Fruit fly (Drosophila melanogaster) whole organism, embryonic: ENCODE results near the gene Mics1.
A peak's percentile ranks its signal among the peaks of the same experiment; 100 is the strongest.

ENCODE experiments used
- Antp ChIP-seq: fragments of 200-800 bp; sonication (Bioruptor generic); optimal IDR thresholded peaks from 3 replicates; lab custom pipeline; 2016; ENCODE audit warnings: missing biosample characterization, missing genetic modification characterization
- Bgb ChIP-seq: fragments of 200-800 bp; sonication (Bioruptor generic); IDR thresholded peaks from 2 replicates; pipeline ENCODE4 v1.3.6; 2022; ENCODE audit warnings: missing biosample characterization, missing genetic modification characterization; ENCODE audit not compliant: partially characterized antibody
- CG10366 ChIP-seq: fragments of 200-800 bp; sonication (Bioruptor generic); IDR thresholded peaks from 2 replicates; pipeline ENCODE4 v1.3.6; 2022; ENCODE audit warnings: missing biosample characterization, missing genetic modification characterization
- CG10462 ChIP-seq: fragments of 200-800 bp; sonication (Bioruptor generic); optimal IDR thresholded peaks from 2 replicates; lab custom pipeline; 2016; ENCODE audit warnings: missing biosample characterization, missing genetic modification characterization
- CG11398 ChIP-seq: fragments of 200-800 bp; sonication (Bioruptor generic); optimal IDR thresholded peaks from 2 replicates; lab custom pipeline; 2016; ENCODE audit warnings: missing biosample characterization, missing genetic modification characterization
- CG11696 ChIP-seq: fragments of 200-800 bp; sonication (Bioruptor generic); IDR thresholded peaks from 2 replicates; pipeline ENCODE4 v1.3.6; 2022; ENCODE audit warnings: missing biosample characterization, missing genetic modification characterization
- CG12236 ChIP-seq: fragments of 200-800 bp; sonication (Bioruptor generic); optimal IDR thresholded peaks from 2 replicates; lab custom pipeline; 2016; ENCODE audit warnings: missing biosample characterization, missing genetic modification characterization
- CG12299 ChIP-seq: fragments of 200-800 bp; sonication (Bioruptor generic); optimal IDR thresholded peaks from 2 replicates; lab custom pipeline; 2018; ENCODE audit warnings: missing biosample characterization, mild to moderate bottlenecking, missing genetic modification characterization
- CG12659 ChIP-seq: fragments of 200-800 bp; sonication (Bioruptor generic); optimal IDR thresholded peaks from 3 replicates; lab custom pipeline; 2017; ENCODE audit warnings: mild to moderate bottlenecking, missing biosample characterization, missing genetic modification reagents, missing genetic modification characterization
- CG13424 ChIP-seq: fragments of 200-800 bp; sonication (Bioruptor generic); optimal IDR thresholded peaks from 2 replicates; lab custom pipeline; 2019; ENCODE audit warnings: missing biosample characterization, mild to moderate bottlenecking, missing genetic modification characterization, moderate library complexity
- CG13775 ChIP-seq: fragments of 200-800 bp; sonication (Bioruptor generic); optimal IDR thresholded peaks from 3 replicates; lab custom pipeline; 2017; ENCODE audit warnings: missing biosample characterization, mild to moderate bottlenecking, missing genetic modification characterization
- CG14860 ChIP-seq: fragments of 200-800 bp; sonication (Bioruptor generic); IDR thresholded peaks from 3 replicates; pipeline ENCODE4 v1.3.6; 2022; ENCODE audit warnings: missing biosample characterization, missing genetic modification characterization; ENCODE audit not compliant: partially characterized antibody
- CG15269 ChIP-seq: fragments of 200-800 bp; sonication (Bioruptor generic); optimal IDR thresholded peaks from 2 replicates; lab custom pipeline; 2018; ENCODE audit warnings: missing biosample characterization, mild to moderate bottlenecking, missing genetic modification characterization, moderate library complexity
- CG15479 ChIP-seq: fragments of 200-800 bp; sonication (Bioruptor generic); optimal IDR thresholded peaks from 3 replicates; lab custom pipeline; 2019; ENCODE audit warnings: missing biosample characterization, mild to moderate bottlenecking, missing genetic modification characterization, moderate library complexity
- CG15696 ChIP-seq: fragments of 200-800 bp; sonication (Bioruptor generic); optimal IDR thresholded peaks from 2 replicates; lab custom pipeline; 2019; ENCODE audit warnings: missing biosample characterization, mild to moderate bottlenecking, missing genetic modification characterization, moderate library complexity
- CG17359 ChIP-seq: fragments of 200-800 bp; sonication (Bioruptor generic); optimal IDR thresholded peaks from 3 replicates; lab custom pipeline; 2018; ENCODE audit warnings: missing biosample characterization, mild to moderate bottlenecking, missing genetic modification characterization, moderate library complexity
- CG18476 ChIP-seq: fragments of 200-800 bp; sonication (Bioruptor generic); optimal IDR thresholded peaks from 2 replicates; lab custom pipeline; 2016; ENCODE audit warnings: missing biosample characterization, mild to moderate bottlenecking, missing genetic modification characterization
- CG2116 ChIP-seq: fragments of 200-800 bp; sonication (Bioruptor generic); optimal IDR thresholded peaks from 3 replicates; lab custom pipeline; 2018; ENCODE audit warnings: missing biosample characterization, mild to moderate bottlenecking, missing genetic modification characterization
- CG3163 ChIP-seq: fragments of 200-800 bp; sonication (Bioruptor generic); optimal IDR thresholded peaks from 3 replicates; lab custom pipeline; 2016; ENCODE audit warnings: missing biosample characterization, missing genetic modification characterization
- CG4328 ChIP-seq: fragments of 200-800 bp; sonication (Bioruptor generic); optimal IDR thresholded peaks from 3 replicates; lab custom pipeline; 2017; ENCODE audit warnings: missing biosample characterization, missing genetic modification reagents, missing genetic modification characterization
- CG4360 ChIP-seq: fragments of 200-800 bp; sonication (Bioruptor generic); IDR thresholded peaks from 2 replicates; pipeline ENCODE4 v1.3.6; 2022; ENCODE audit warnings: missing biosample characterization, missing genetic modification characterization
- CG5245 ChIP-seq: fragments of 200-800 bp; sonication (Bioruptor generic); optimal IDR thresholded peaks from 3 replicates; lab custom pipeline; 2016; ENCODE audit warnings: missing biosample characterization, missing genetic modification characterization
- CG6175 ChIP-seq: fragments of 200-800 bp; sonication (Bioruptor generic); IDR thresholded peaks from 3 replicates; pipeline ENCODE4 v1.3.6; 2022; ENCODE audit warnings: missing biosample characterization, missing genetic modification characterization
- CG6689 ChIP-seq: fragments of 200-800 bp; sonication (Bioruptor generic); IDR thresholded peaks from 2 replicates; pipeline ENCODE4 v1.3.6; 2022; ENCODE audit warnings: missing biosample characterization, missing genetic modification characterization
- CG9727 ChIP-seq: fragments of 200-800 bp; sonication (Bioruptor generic); optimal IDR thresholded peaks from 3 replicates; lab custom pipeline; 2017; ENCODE audit warnings: missing biosample characterization, mild to moderate bottlenecking, missing genetic modification characterization
- CG9797 ChIP-seq: fragments of 200-800 bp; sonication (Bioruptor generic); optimal IDR thresholded peaks from 3 replicates; lab custom pipeline; 2018; ENCODE audit warnings: missing biosample characterization, mild to moderate bottlenecking, missing genetic modification characterization
- CG9932 ChIP-seq: fragments of 200-800 bp; sonication (Bioruptor generic); IDR thresholded peaks from 2 replicates; pipeline ENCODE4 v1.3.6; 2022; ENCODE audit warnings: missing biosample characterization, missing genetic modification characterization
- CHES-1-like ChIP-seq: fragments of 200-800 bp; sonication (Bioruptor generic); optimal IDR thresholded peaks from 2 replicates; lab custom pipeline; 2016; ENCODE audit warnings: missing biosample characterization, missing genetic modification characterization
- Dad ChIP-seq: fragments of 200-800 bp; sonication (Bioruptor generic); optimal IDR thresholded peaks from 3 replicates; lab custom pipeline; 2016; ENCODE audit warnings: missing biosample characterization, missing genetic modification characterization
- Dip2 ChIP-seq: fragments of 200-800 bp; sonication (Bioruptor generic); IDR thresholded peaks from 2 replicates; pipeline ENCODE4 v1.3.6; 2022; ENCODE audit warnings: missing biosample characterization, missing genetic modification characterization
- GATAe ChIP-seq: fragments of 200-800 bp; sonication (Bioruptor generic); conservative IDR thresholded peaks from 2 replicates; pipeline ENCODE4 v1.3.6; 2022; ENCODE audit warnings: missing biosample characterization, missing genetic modification characterization
- Mes4 ChIP-seq: fragments of 200-800 bp; sonication (Bioruptor generic); optimal IDR thresholded peaks from 2 replicates; lab custom pipeline; 2016; ENCODE audit warnings: missing biosample characterization, missing genetic modification characterization
- Nf-YB ChIP-seq: fragments of 200-800 bp; sonication (Bioruptor generic); optimal IDR thresholded peaks from 3 replicates; lab custom pipeline; 2019; ENCODE audit warnings: missing biosample characterization, mild to moderate bottlenecking, missing genetic modification characterization, moderate library complexity
- Poxn ChIP-seq: fragments of 200-800 bp; sonication (Bioruptor generic); IDR thresholded peaks from 2 replicates; pipeline ENCODE4 v1.3.6; 2022; ENCODE audit warnings: missing biosample characterization, missing genetic modification characterization
- Rx ChIP-seq: fragments of 200-800 bp; sonication (Bioruptor generic); IDR thresholded peaks from 2 replicates; pipeline ENCODE4 v1.3.6; 2022; ENCODE audit warnings: missing biosample characterization, missing genetic modification characterization
- Xrp1 ChIP-seq: fragments of 200-800 bp; sonication (Bioruptor generic); IDR thresholded peaks from 2 replicates; pipeline ENCODE4 v1.3.6; 2022; ENCODE audit warnings: missing biosample characterization, missing genetic modification characterization
- aop ChIP-seq: fragments of 200-800 bp; sonication (Bioruptor generic); IDR thresholded peaks from 2 replicates; pipeline ENCODE4 v1.3.6; 2022; ENCODE audit warnings: missing biosample characterization, missing genetic modification characterization
- ato ChIP-seq: fragments of 200-800 bp; sonication (Bioruptor generic); IDR thresholded peaks from 2 replicates; pipeline ENCODE4 v1.3.6; 2022; ENCODE audit warnings: missing biosample characterization, missing genetic modification characterization; ENCODE audit not compliant: partially characterized antibody
- danr ChIP-seq: fragments of 200-800 bp; sonication (Bioruptor generic); IDR thresholded peaks from 2 replicates; pipeline ENCODE4 v1.3.6; 2022; ENCODE audit warnings: missing biosample characterization, missing genetic modification characterization
- dmrt11E ChIP-seq: fragments of 200-800 bp; sonication (Bioruptor generic); optimal IDR thresholded peaks from 3 replicates; lab custom pipeline; 2018; ENCODE audit warnings: missing biosample characterization, mild to moderate bottlenecking, missing genetic modification characterization, moderate library complexity
- exex ChIP-seq: fragments of 200-800 bp; sonication (Bioruptor generic); optimal IDR thresholded peaks from 4 replicates; lab custom pipeline; 2018; ENCODE audit warnings: missing biosample characterization, mild to moderate bottlenecking, missing genetic modification characterization, moderate library complexity
- fd102C ChIP-seq: fragments of 200-800 bp; sonication (Bioruptor generic); optimal IDR thresholded peaks from 2 replicates; lab custom pipeline; 2018; ENCODE audit warnings: missing biosample characterization, mild to moderate bottlenecking, missing genetic modification characterization, moderate library complexity
- gce ChIP-seq: fragments of 200-800 bp; sonication (Bioruptor generic); IDR thresholded peaks from 3 replicates; pipeline ENCODE4 v1.3.6; 2022; ENCODE audit warnings: missing biosample characterization, missing genetic modification characterization
- gfzf ChIP-seq: fragments of 200-800 bp; sonication (Bioruptor generic); optimal IDR thresholded peaks from 2 replicates; lab custom pipeline; 2016; ENCODE audit warnings: missing biosample characterization, mild to moderate bottlenecking, missing genetic modification characterization, moderate library complexity
- ken ChIP-seq: fragments of 200-800 bp; sonication (Bioruptor generic); IDR thresholded peaks from 3 replicates; pipeline ENCODE4 v1.3.6; 2022; ENCODE audit warnings: missing biosample characterization, missing genetic modification characterization
- mirr ChIP-seq: fragments of 200-800 bp; sonication (Bioruptor generic); optimal IDR thresholded peaks from 3 replicates; lab custom pipeline; 2018; ENCODE audit warnings: missing biosample characterization, mild to moderate bottlenecking, missing genetic modification characterization
- pb ChIP-seq: fragments of 200-800 bp; sonication (Bioruptor generic); optimal IDR thresholded peaks from 3 replicates; lab custom pipeline; 2016; ENCODE audit warnings: missing biosample characterization, missing genetic modification characterization
- scrt ChIP-seq: fragments of 200-800 bp; sonication (Bioruptor generic); optimal IDR thresholded peaks from 2 replicates; lab custom pipeline; 2018; ENCODE audit warnings: missing biosample characterization, mild to moderate bottlenecking, missing genetic modification characterization, moderate library complexity
- sisA ChIP-seq: fragments of 200-800 bp; sonication (Bioruptor generic); IDR thresholded peaks from 2 replicates; pipeline ENCODE4 v1.3.6; 2022; ENCODE audit warnings: missing biosample characterization, missing genetic modification characterization
- tna ChIP-seq: fragments of 200-800 bp; sonication (Bioruptor generic); IDR thresholded peaks from 2 replicates; pipeline ENCODE4 v1.3.6; 2022; ENCODE audit warnings: missing biosample characterization, missing genetic modification characterization; ENCODE audit not compliant: partially characterized antibody

The Mics1 gene

dm6 chr3R:7474616-7475120 is 27.5 kb downstream of the Mics1 start (continued):
- TF ChIP-seq CG12299 (tag; lab: Kevin White, UChicago) (peak; percentile 68), Poxn (GFP tag; lab: Robert Waterston, UW) (no peak), CG17359 (tag; lab: Kevin White, UChicago) (peak; percentile 42), CG15696 (tag; lab: Kevin White, UChicago) (peak; percentile 49), Dad (GFP tag; lab: Kevin White, UChicago) (peak; percentile 78), CG14860 (GFP tag; lab: Robert Waterston, UW) (peak; percentile 98), mirr (GFP tag; lab: Kevin White, UChicago) (peak; percentile 99), sisA (GFP tag; lab: Robert Waterston, UW) (no peak; the same call in 1 of the 2 replicates), CG10366 (GFP tag; lab: Robert Waterston, UW) (peak; percentile 51), pb (GFP tag; lab: Kevin White, UChicago) (peak; percentile 68), CG18476 (GFP tag; lab: Kevin White, UChicago) (peak; percentile 35), CG6175 (GFP tag; lab: Robert Waterston, UW) (peak; percentile 78), CG11398 (GFP tag; lab: Kevin White, UChicago) (peak; percentile 67), ken (GFP tag; lab: Robert Waterston, UW) (0 out of 3 replicates have a peak, but pooled peaks have one; percentile 68), CG9932 (peak; percentile 63), CG6689 (GFP tag; lab: Robert Waterston, UW) (no peak), scrt (GFP tag; lab: Kevin White, UChicago) (peak; percentile 14), CHES-1-like (GFP tag; lab: Kevin White, UChicago) (peak; percentile 52), gfzf (GFP tag; lab: Kevin White, UChicago) (no peak), danr (GFP tag; lab: Robert Waterston, UW) (no peak), CG12236 (GFP tag; lab: Kevin White, UChicago) (no peak), CG13775 (GFP tag; lab: Kevin White, UChicago) (no peak), fd102C (GFP tag; lab: Kevin White, UChicago) (peak; percentile 49), Antp (GFP tag; lab: Kevin White, UChicago) (peak; percentile 72), aop (GFP tag; lab: Robert Waterston, UW) (peak; percentile 99), CG9727 (GFP tag; lab: Kevin White, UChicago) (no peak), CG2116 (no peak), ato (peak; percentile 95), dmrt11E (tag; lab: Kevin White, UChicago) (no peak), tna (GFP tag; lab: Robert Waterston, UW) (peak; percentile 97), CG5245 (GFP tag; lab: Kevin White, UChicago) (peak; percentile 39), Mes4 (GFP tag; lab: Kevin White, UChicago) (peak; percentile 60), CG10462 (GFP tag; lab: Kevin White, UChicago) (no peak), Dip2 (GFP tag; lab: Robert Waterston, UW) (no peak), CG15269 (tag; lab: Kevin White, UChicago) (peak; percentile 70), CG4328 (GFP tag; lab: Kevin White, UChicago) (peak; percentile 90), CG4360 (GFP tag; lab: Robert Waterston, UW) (peak; percentile 61), CG13424 (tag; lab: Kevin White, UChicago) (peak; percentile 71), exex (tag; lab: Kevin White, UChicago) (peak; percentile 29), CG15479 (GFP tag; lab: Kevin White, UChicago) (peak; percentile 12), Xrp1 (GFP tag; lab: Robert Waterston, UW) (peak; percentile 60), CG3163 (GFP tag; lab: Kevin White, UChicago) (peak; percentile 50), gce (GFP tag; lab: Robert Waterston, UW) (peak; percentile 80; the same call in 2 of the 3 replicates), CG11696 (GFP tag; lab: Robert Waterston, UW) (no peak), Rx (GFP tag; lab: Robert Waterston, UW) (peak; percentile 39; the same call in 1 of the 2 replicates), CG9797 (GFP tag; lab: Kevin White, UChicago) (peak; percentile 9), CG12659 (peak; percentile 48), Nf-YB (GFP tag; lab: Kevin White, UChicago) (peak; percentile 38), GATAe (GFP tag; lab: Robert Waterston, UW) (no peak), Bgb (GFP tag; lab: Robert Waterston, UW) (peak; percentile 99)
